Worm (Caenorhabditis elegans): Measurements from ENCODE around the gene sups-1.

The sups-1 gene

DNA sequence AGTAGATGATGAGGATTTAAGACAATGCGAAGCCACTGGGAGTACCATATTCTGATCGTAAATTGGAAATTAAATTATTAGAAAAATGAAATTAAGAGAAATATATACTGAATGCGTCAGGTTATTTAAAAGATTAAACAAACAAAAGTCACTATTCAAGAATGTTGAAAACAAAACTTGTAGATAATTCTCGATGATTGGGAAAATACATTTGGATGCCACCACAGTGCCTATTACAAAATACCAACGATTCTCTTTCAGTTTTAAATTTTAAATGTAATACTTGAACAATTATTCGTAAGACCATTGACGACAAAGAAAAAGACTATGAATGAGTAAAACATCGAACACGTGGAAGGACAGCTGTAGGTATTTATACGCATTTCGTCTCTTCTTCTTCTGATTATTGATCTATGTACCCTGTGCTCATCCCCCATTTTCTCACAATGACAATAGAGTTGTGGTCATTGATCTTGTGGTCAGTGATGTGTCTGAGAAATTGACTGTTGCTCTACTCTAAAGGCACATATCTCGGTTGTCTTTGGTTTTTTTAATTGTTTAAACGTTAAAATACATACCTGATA, 16.0 kb downstream of the sups-1 start, which contains the start of gene C09B8.4:
C09B8.4 (minus strand) TSS at position 51 of the 584 bp plus-strand sequence.
- no peak for TF ChIP-seq unc-39 (tag; optimal IDR thresholded peaks at IDR 0.05)
- TF ChIP-seq sma-9 (GFP tag; optimal IDR thresholded peaks at IDR 0.05), result peak; percentile 71
- TF ChIP-seq sma-9 (tag; optimal IDR thresholded peaks at IDR 0.05), result no peak
- no peak for TF ChIP-seq C34F6.9 (tag; optimal IDR thresholded peaks at IDR 0.05)
- TF ChIP-seq F13H6.1 (tag; optimal IDR thresholded peaks at IDR 0.05), result peak; percentile 65
- TF ChIP-seq ceh-16 (tag; optimal IDR thresholded peaks at IDR 0.05), result no peak
- TF ChIP-seq nhr-6 (tag; optimal IDR thresholded peaks at IDR 0.05), result no peak
- peak in 1 of 2 experiments; percentile 26 for TF ChIP-seq lsy-2 (tag; optimal IDR thresholded peaks at IDR 0.05)
- TF ChIP-seq nhr-129 (tag; optimal IDR thresholded peaks at IDR 0.05), result peak; percentile 61
- no peak for TF ChIP-seq zag-1 (tag; optimal IDR thresholded peaks at IDR 0.05)
- peak; percentile 13 for TF ChIP-seq crh-2 (tag; optimal IDR thresholded peaks at IDR 0.05)

DNA sequence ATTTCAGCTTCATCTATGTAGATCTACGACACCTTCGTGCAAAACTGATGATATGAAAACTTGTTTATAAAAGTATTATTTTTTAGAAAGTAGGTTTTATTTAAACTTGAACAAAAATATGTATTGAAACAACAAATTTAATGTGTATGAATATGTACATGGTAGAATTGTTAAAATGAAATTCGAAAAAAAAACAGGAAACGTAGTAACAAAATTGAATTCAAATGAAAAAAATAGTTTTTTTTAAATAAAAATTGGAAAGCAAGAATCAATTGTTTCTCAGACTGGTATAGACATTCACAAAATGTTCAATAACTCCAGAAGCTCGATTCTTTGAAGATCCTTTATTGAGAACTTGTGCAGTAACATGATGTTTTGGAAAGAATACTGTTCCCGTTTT, 16.8 kb downstream of the sups-1 start:
- no peak for TF ChIP-seq mab-5 (tag; optimal IDR thresholded peaks at IDR 0.05)

DNA sequence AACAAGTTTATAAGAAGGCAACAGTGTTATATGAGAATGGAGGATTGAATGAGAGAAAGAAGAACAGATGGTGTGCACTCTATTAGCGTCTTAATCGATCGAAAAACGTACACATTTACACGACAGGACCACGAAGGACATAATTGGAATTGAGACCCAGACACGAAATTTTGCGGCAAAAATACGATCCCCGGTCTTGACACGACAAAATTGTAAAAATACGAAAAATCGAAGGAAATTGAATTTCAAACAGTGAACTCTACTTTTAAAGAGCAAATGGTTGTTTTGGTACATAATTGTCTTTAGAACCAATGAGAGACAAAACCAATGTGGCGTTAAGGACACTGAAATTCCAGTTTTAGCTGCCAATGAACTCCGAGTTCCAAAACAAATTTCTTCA, 18.5 kb downstream of the sups-1 start, which contains the start of gene lelo-3:
lelo-3 (minus strand) TSS at position 101 of the 400 bp plus-strand sequence.
- no peak for TF ChIP-seq sma-9 (GFP tag; optimal IDR thresholded peaks at IDR 0.05)
- no peak for TF ChIP-seq sma-9 (tag; optimal IDR thresholded peaks at IDR 0.05)
- TF ChIP-seq ceh-82 (tag; optimal IDR thresholded peaks at IDR 0.05), result no peak
- TF ChIP-seq lin-13 (GFP tag; optimal IDR thresholded peaks at IDR 0.05), result no peak
- no peak for TF ChIP-seq nhr-237 (tag; optimal IDR thresholded peaks at IDR 0.05)
- TF ChIP-seq snpc-4 (tag; optimal IDR thresholded peaks at IDR 0.05), result no peak
- no peak for TF ChIP-seq skn-1 (tag; optimal IDR thresholded peaks at IDR 0.05)
- no peak for TF ChIP-seq ztf-1 (GFP tag; conservative IDR thresholded peaks at IDR 0.05)
- no peak for TF ChIP-seq lin-11 (tag; optimal IDR thresholded peaks at IDR 0.05)
- no peak for TF ChIP-seq alr-1 (tag; optimal IDR thresholded peaks at IDR 0.05)
- no peak for TF ChIP-seq dmd-4 (tag; optimal IDR thresholded peaks at IDR 0.05)
- TF ChIP-seq nhr-11 (tag; optimal IDR thresholded peaks at IDR 0.05), result no peak
- TF ChIP-seq lin-39 (tag; optimal IDR thresholded peaks at IDR 0.05), result no peak
- TF ChIP-seq sem-4 (tag; optimal IDR thresholded peaks at IDR 0.05), result no peak
- TF ChIP-seq nhr-77 (tag; optimal IDR thresholded peaks at IDR 0.05), result no peak
- no peak for TF ChIP-seq nhr-12 (tag; optimal IDR thresholded peaks at IDR 0.05)
- TF ChIP-seq aly-2 (tag; optimal IDR thresholded peaks at IDR 0.05), result no peak
- no peak for TF ChIP-seq mbf-1 (tag; optimal IDR thresholded peaks at IDR 0.05)
- no peak for TF ChIP-seq nhr-6 (tag; optimal IDR thresholded peaks at IDR 0.05)

- no peak for TF ChIP-seq nhr-11 (tag; optimal IDR thresholded peaks at IDR 0.05)
- TF ChIP-seq egl-27 (tag; optimal IDR thresholded peaks at IDR 0.05), result no peak
- peak; percentile 14 for TF ChIP-seq nhr-129 (tag; optimal IDR thresholded peaks at IDR 0.05)
- peak; percentile 60 for TF ChIP-seq sma-9 (GFP tag; optimal IDR thresholded peaks at IDR 0.05)
- TF ChIP-seq sma-9 (tag; optimal IDR thresholded peaks at IDR 0.05), result no peak
- TF ChIP-seq F13H6.1 (tag; optimal IDR thresholded peaks at IDR 0.05), result peak; percentile 10
- peak; percentile 83 for TF ChIP-seq fos-1 (tag; optimal IDR thresholded peaks at IDR 0.05)
- peak; percentile 52 for TF ChIP-seq crh-2 (tag; optimal IDR thresholded peaks at IDR 0.05)
These were observed 21.0 kb downstream of the sups-1 start for ce11 chrX:6024977-6025376.

DNA sequence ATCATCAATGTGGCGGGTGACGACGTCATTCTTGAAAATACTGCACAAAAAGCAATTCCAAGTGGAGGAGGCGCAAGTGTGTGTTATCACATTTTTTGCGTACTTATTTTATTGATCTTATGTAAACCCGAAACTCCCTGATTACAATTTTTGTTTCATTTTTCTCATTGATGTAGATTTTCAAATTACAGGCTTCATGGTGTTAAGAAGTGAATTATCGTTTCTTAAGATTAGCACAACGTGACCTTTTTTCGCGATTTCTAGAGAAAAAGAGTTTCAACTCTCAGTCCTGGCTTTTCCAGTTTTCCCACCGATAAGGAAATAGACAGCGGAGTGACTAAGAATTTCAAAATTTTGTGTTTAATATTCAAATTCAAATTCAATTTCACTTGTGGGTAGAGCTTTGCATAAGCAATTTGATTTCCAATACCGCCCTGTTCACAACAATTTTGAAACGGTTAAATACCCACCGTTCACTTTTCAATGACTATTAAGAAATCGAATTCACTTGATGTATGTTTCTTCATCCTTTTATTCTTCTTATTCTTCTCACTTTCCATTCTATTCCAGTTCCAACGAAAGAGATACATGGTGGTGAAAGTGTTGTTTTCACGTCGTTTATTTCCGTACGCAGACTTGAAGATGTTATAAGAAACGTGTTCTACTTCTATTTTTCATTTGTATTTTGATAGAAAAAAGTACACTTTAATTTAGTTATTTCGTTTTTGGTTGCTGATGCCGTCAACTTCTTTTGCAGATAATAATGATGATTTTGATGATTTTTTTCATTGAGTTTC, 23.0 kb downstream of the sups-1 start:
- no peak for TF ChIP-seq ceh-16 (tag; optimal IDR thresholded peaks at IDR 0.05)
- peak; percentile 92 for TF ChIP-seq blmp-1 (tag; optimal IDR thresholded peaks at IDR 0.05; ENCODE audit: insufficient read depth)

- TF ChIP-seq nhr-25 (tag; optimal IDR thresholded peaks at IDR 0.05) (peak; percentile 5), nhr-23 (tag; optimal IDR thresholded peaks at IDR 0.05) (no peak), ceh-16 (tag; optimal IDR thresholded peaks at IDR 0.05) (peak; percentile 49)
These were observed 25.1 kb downstream of the sups-1 start for ce11 chrX:6029075-6029474.

Data from whole organism, L2 larva.